Worm (Caenorhabditis elegans) whole organism, L3 larva: Measurements from ENCODE around the gene nhr-112.

Experiments
- R02D3.7 ChIP-seq: fragments of 150-350 bp; optimal IDR thresholded peaks from 2 replicates; lab custom pipeline; 2014; ENCODE audit warnings: missing biosample characterization, missing genetic modification characterization
- ZK546.5 ChIP-seq: sonication (generic microtip); optimal IDR thresholded peaks from 2 replicates; lab custom pipeline; 2017; ENCODE audit warnings: missing biosample characterization, missing genetic modification characterization
- aly-2 ChIP-seq: fragments of 150-350 bp; optimal IDR thresholded peaks from 2 replicates; lab custom pipeline; 2014; ENCODE audit warnings: missing biosample characterization, missing genetic modification characterization
- ama-1 ChIP-seq: fragments of 150-350 bp; optimal IDR thresholded peaks from 2 replicates; lab custom pipeline; 2018
- ceh-16 ChIP-seq: sonication (generic microtip); optimal IDR thresholded peaks from 2 replicates; lab custom pipeline; 2017; ENCODE audit warnings: missing biosample characterization, missing genetic modification characterization
- ceh-9 ChIP-seq: sonication (generic microtip); optimal IDR thresholded peaks from 2 replicates; lab custom pipeline; 2018; ENCODE audit warnings: missing biosample characterization, missing genetic modification characterization
- daf-12 ChIP-seq: fragments of 150-350 bp; optimal IDR thresholded peaks from 2 replicates; lab custom pipeline; 2014; ENCODE audit warnings: missing biosample characterization, missing genetic modification reagents, missing genetic modification characterization
- egl-27 ChIP-seq: sonication (generic microtip); optimal IDR thresholded peaks from 4 replicates; lab custom pipeline; 2017; ENCODE audit warnings: missing biosample characterization, missing genetic modification reagents, missing genetic modification characterization
- egl-5 ChIP-seq: fragments of 150-350 bp; optimal IDR thresholded peaks from 2 replicates; lab custom pipeline; 2017; ENCODE audit warnings: missing biosample characterization, missing genetic modification reagents, missing genetic modification characterization, inconsistent platforms
- elt-1 ChIP-seq: fragments of 150-350 bp; optimal IDR thresholded peaks from 2 replicates; lab custom pipeline; 2014; ENCODE audit warnings: missing biosample characterization, missing genetic modification characterization
- elt-2 ChIP-seq: sonication (generic microtip); optimal IDR thresholded peaks from 2 replicates; lab custom pipeline; 2016; ENCODE audit warnings: missing genetic modification reagents, mild to moderate bottlenecking, missing genetic modification characterization, missing compliant biosample characterization
- elt-3 ChIP-seq, 3 experiments: fragments of 150-350 bp in 1 of 3; sonication (generic microtip) in 2 of 3; optimal IDR thresholded peaks; 2 replicates in 2 of 3; 4 replicates in 1 of 3; lab custom pipeline; 2014 to 2017; ENCODE audit warnings: missing biosample characterization in 3 of 3, missing genetic modification characterization in 3 of 3
- eor-1 ChIP-seq, 2 experiments: fragments of 150-350 bp; optimal IDR thresholded peaks; 2 replicates each; lab custom pipeline; 2014 to 2018; ENCODE audit warnings: missing biosample characterization in 2 of 2, missing genetic modification characterization in 2 of 2
- fkh-2 ChIP-seq: fragments of 150-350 bp; optimal IDR thresholded peaks from 2 replicates; lab custom pipeline; 2014; ENCODE audit warnings: missing biosample characterization, missing genetic modification reagents, missing genetic modification characterization
- fos-1 ChIP-seq: fragments of 150-350 bp; optimal IDR thresholded peaks from 2 replicates; lab custom pipeline; 2014; ENCODE audit warnings: missing biosample characterization, missing genetic modification characterization
- hmg-11 ChIP-seq: sonication (generic microtip); optimal IDR thresholded peaks from 2 replicates; lab custom pipeline; 2016; ENCODE audit warnings: missing genetic modification characterization, missing compliant biosample characterization
- jun-1 ChIP-seq: fragments of 150-350 bp; optimal IDR thresholded peaks from 2 replicates; lab custom pipeline; 2014; ENCODE audit warnings: missing biosample characterization, missing genetic modification reagents, missing genetic modification characterization
- lin-15B ChIP-seq: fragments of 150-350 bp; optimal IDR thresholded peaks from 2 replicates; lab custom pipeline; 2014; ENCODE audit warnings: missing biosample characterization, missing genetic modification characterization
- lin-39 ChIP-seq: fragments of 150-350 bp; optimal IDR thresholded peaks from 2 replicates; lab custom pipeline; 2018; ENCODE audit warnings: missing biosample characterization, missing genetic modification reagents, missing genetic modification characterization
- lsy-12 ChIP-seq: sonication (generic microtip); optimal IDR thresholded peaks from 2 replicates; lab custom pipeline; 2016; ENCODE audit warnings: mild to moderate bottlenecking, missing genetic modification characterization, missing compliant biosample characterization
- mdl-1 ChIP-seq: fragments of 150-350 bp; optimal IDR thresholded peaks from 2 replicates; lab custom pipeline; 2014; ENCODE audit warnings: missing biosample characterization, missing genetic modification characterization
- mml-1 ChIP-seq: fragments of 150-350 bp; sonication (generic microtip); optimal IDR thresholded peaks from 3 replicates; lab custom pipeline; 2014; ENCODE audit warnings: missing biosample characterization, missing genetic modification characterization
- nfya-1 ChIP-seq: sonication (generic microtip); optimal IDR thresholded peaks from 2 replicates; lab custom pipeline; 2017; ENCODE audit warnings: missing genetic modification characterization, mild to moderate bottlenecking, missing compliant biosample characterization, antibody characterized with exemption, moderate library complexity; ENCODE audit not compliant: insufficient read depth
- nhr-11 ChIP-seq: fragments of 150-350 bp; optimal IDR thresholded peaks from 2 replicates; lab custom pipeline; 2014; ENCODE audit warnings: missing biosample characterization, missing genetic modification characterization
- nhr-23 ChIP-seq: fragments of 150-350 bp; optimal IDR thresholded peaks from 2 replicates; lab custom pipeline; 2014; ENCODE audit warnings: missing biosample characterization, missing genetic modification reagents, missing genetic modification characterization
- nhr-25 ChIP-seq: sonication (generic microtip); optimal IDR thresholded peaks from 2 replicates; lab custom pipeline; 2017; ENCODE audit warnings: missing biosample characterization, missing genetic modification characterization
- nhr-43 ChIP-seq: sonication (generic microtip); optimal IDR thresholded peaks from 2 replicates; lab custom pipeline; 2016; ENCODE audit warnings: mild to moderate bottlenecking, missing genetic modification characterization, missing compliant biosample characterization; ENCODE audit not compliant: poor library complexity, severe bottlenecking
- nhr-76 ChIP-seq: fragments of 150-350 bp; sonication (generic microtip); optimal IDR thresholded peaks from 5 replicates; lab custom pipeline; 2014; ENCODE audit warnings: missing biosample characterization, missing genetic modification characterization
- nhr-77 ChIP-seq: fragments of 150-350 bp; optimal IDR thresholded peaks from 2 replicates; lab custom pipeline; 2014; ENCODE audit warnings: missing biosample characterization, missing genetic modification characterization
- pha-4 ChIP-seq: fragments of 150-350 bp; optimal IDR thresholded peaks from 2 replicates; lab custom pipeline; 2014; ENCODE audit warnings: missing biosample characterization, missing genetic modification reagents, missing genetic modification characterization
- pqm-1 ChIP-seq: fragments of 150-350 bp; optimal IDR thresholded peaks from 2 replicates; lab custom pipeline; 2017; ENCODE audit warnings: missing biosample characterization, missing genetic modification characterization, inconsistent platforms
- sea-2 ChIP-seq: fragments of 150-350 bp; sonication (generic microtip); optimal IDR thresholded peaks from 4 replicates; lab custom pipeline; 2014; ENCODE audit warnings: missing biosample characterization, missing genetic modification reagents, missing genetic modification characterization
- snpc-4 ChIP-seq: fragments of 150-350 bp; optimal IDR thresholded peaks from 2 replicates; lab custom pipeline; 2014; ENCODE audit warnings: missing biosample characterization, missing genetic modification characterization
- tbx-2 ChIP-seq: sonication (generic microtip); optimal IDR thresholded peaks from 2 replicates; lab custom pipeline; 2016; ENCODE audit warnings: mild to moderate bottlenecking, missing genetic modification characterization, missing compliant biosample characterization
- unc-39 ChIP-seq: sonication (generic microtip); optimal IDR thresholded peaks from 4 replicates; lab custom pipeline; 2017; ENCODE audit warnings: missing biosample characterization, missing genetic modification characterization
- unc-62 ChIP-seq: fragments of 150-350 bp; sonication (generic microtip); optimal IDR thresholded peaks from 4 replicates; lab custom pipeline; 2014; ENCODE audit warnings: missing biosample characterization, missing genetic modification reagents, missing genetic modification characterization
- ztf-11 ChIP-seq: fragments of 150-350 bp; optimal IDR thresholded peaks from 2 replicates; lab custom pipeline; 2014; ENCODE audit warnings: missing biosample characterization, missing genetic modification characterization

Gene nhr-112

DNA sequence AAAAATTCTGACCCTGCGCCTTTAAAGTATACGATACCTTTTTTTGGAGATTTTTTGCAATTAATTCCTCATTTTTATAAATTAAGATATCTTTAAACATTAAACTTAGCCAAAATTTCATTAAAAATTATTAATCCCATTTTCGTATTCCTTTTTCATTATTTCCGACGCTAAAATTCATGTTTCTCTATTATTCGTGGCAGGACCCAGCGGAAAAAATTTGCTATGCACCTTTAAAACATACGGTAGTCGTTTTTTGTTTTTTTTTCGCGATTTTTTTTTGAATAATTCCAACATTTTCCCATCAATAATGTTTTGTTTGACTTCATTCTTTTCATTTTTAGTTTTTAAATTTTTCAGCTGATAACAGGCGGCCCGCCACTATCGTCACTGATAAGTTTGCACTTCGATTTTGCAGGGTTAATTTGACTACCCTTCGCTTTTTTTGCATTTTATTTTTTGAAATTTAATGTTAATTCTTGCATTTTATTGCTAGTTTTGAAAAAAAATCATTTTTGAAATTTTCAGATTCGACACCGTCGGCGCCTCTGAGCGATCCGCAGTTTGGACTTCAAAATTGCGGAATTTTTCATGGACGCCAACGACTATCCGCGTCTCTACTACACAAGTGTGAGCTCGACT is 23.5 kb upstream of the nhr-112 start, which contains the start of gene dkf-2:
dkf-2 (plus strand) TSS at position 592 of the 642 bp plus-strand sequence.
- TF ChIP-seq mdl-1 (tag; lab: Kevin White, UChicago), result no peak

DNA sequence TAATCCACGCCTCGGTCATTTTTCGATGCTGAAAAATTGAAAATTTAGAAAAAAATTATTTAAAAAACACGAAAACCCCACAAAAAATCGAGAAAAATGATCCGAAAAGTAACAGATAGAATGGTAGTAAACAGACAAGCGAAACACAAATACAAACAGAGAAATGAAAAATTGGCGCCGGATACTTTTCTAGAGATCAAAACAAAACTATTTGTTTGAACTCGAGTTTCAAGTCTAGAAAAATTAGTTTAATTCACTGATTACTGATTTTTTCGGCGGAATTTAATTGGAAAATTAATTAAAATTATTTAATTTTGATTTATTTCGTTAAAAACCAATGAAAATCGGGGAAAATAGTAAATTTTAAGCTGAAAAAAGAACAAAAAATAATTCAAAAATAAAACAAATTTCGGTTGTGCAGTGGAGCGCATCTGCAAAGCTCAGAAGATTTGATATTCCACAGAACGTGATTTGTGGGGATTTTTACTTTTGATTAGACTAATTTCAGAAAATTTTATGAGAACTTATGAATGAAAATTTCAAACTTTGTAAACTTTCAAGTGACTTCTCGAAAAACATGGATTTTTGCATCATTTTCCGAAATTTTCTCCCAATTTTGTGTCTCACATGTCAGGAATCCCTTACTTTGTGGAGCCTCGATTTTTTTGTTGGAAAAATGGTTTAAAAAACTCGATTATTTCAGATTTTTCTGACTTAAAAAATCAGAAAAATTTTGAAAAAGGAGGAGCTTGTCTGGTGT is 22.8 kb upstream of the nhr-112 start, which contains the start of gene gyg-2:
gyg-2 (minus strand) TSS at position 28 of the 760 bp plus-strand sequence.
- no peak for TF ChIP-seq pqm-1 (tag; lab: Kevin White, UChicago)
- TF ChIP-seq nhr-77, result no peak
- TF ChIP-seq sea-2 (GFP tag; lab: Kevin White, UChicago), result no peak
- no peak for TF ChIP-seq ceh-9
- no peak for TF ChIP-seq ama-1 (lab: Kevin White, UChicago)
- no peak for TF ChIP-seq snpc-4 (tag; lab: Kevin White, UChicago)
- no peak for TF ChIP-seq fos-1 (tag; lab: Kevin White, UChicago)
- no peak for TF ChIP-seq R02D3.7
- no peak for TF ChIP-seq jun-1 (tag; lab: Kevin White, UChicago)
- no peak for TF ChIP-seq daf-12 (tag; lab: Kevin White, UChicago)
- no peak for TF ChIP-seq eor-1 (tag; optimal IDR thresholded peaks at IDR 0.05; lab: Kevin White, UChicago)
- TF ChIP-seq egl-27 (tag; lab: Kevin White, UChicago), result no peak
- no peak for TF ChIP-seq lin-15B (tag; lab: Kevin White, UChicago)
- TF ChIP-seq nhr-25 (tag; lab: Kevin White, UChicago), result no peak
- no peak for TF ChIP-seq unc-39 (tag; lab: Kevin White, UChicago)
- TF ChIP-seq ztf-11 (tag; lab: Kevin White, UChicago), result no peak

DNA sequence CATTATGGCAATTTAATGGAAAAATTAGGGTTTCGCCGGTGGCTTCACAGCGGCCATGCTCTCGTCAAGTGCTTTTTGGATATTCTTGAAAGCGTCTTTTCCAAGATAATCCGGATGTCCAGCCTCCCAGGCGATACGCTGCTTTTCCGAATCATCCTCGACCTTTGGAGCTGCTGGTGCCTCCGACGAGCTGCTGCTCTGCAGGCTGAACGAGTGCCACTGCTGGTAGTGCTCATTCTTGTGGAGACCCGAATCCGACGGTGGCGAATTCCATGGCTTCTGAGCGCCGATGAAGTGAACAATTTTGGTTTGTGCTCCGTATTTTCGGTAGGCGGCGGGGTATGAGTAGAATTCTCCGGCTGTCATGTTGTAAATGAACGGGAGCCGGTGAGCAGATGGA is 21.6 kb upstream of the nhr-112 start:
- no peak for TF ChIP-seq elt-3 (tag; optimal IDR thresholded peaks at IDR 0.05; lab: Kevin White, UChicago)
- TF ChIP-seq pha-4 (tag; lab: Kevin White, UChicago), result no peak
- no peak for TF ChIP-seq nhr-77
- TF ChIP-seq egl-27 (tag; lab: Kevin White, UChicago), result no peak
- no peak for TF ChIP-seq nhr-43
- no peak for TF ChIP-seq fos-1 (tag; lab: Kevin White, UChicago)
- no peak for TF ChIP-seq lin-15B (tag; lab: Kevin White, UChicago)
- TF ChIP-seq nhr-76 (tag; lab: Kevin White, UChicago), result no peak
- no peak for TF ChIP-seq elt-2 (tag; lab: Kevin White, UChicago)
- no peak for TF ChIP-seq daf-12 (tag; lab: Kevin White, UChicago)
- no peak for TF ChIP-seq sea-2 (GFP tag; lab: Kevin White, UChicago)
- no peak for TF ChIP-seq lin-39 (tag; lab: Kevin White, UChicago)
- no peak for TF ChIP-seq nhr-11

DNA sequence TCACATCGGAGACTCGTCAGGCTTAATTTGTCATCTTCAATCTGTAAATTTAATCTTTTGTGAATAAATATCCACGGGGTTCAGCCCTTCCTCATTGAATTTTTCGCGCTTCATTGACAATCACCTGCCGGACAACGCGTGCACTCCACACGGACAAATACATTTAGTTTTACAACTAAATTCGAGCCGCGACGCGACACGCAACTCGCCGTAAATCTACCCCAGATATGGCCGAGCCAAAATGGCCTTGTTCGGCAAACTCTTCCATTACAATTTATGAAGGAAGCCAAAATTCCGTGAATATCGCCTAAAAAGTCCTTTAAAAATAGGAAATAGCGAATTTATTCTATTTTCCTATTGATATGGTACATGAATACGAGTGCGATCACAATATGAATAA is 21.1 kb upstream of the nhr-112 start:
- TF ChIP-seq hmg-11 (tag; lab: Kevin White, UChicago), result no peak
- TF ChIP-seq unc-39 (tag; lab: Kevin White, UChicago), result no peak
- TF ChIP-seq sea-2 (GFP tag; lab: Kevin White, UChicago), result no peak
- TF ChIP-seq ama-1 (lab: Kevin White, UChicago), result no peak
- no peak for TF ChIP-seq ZK546.5 (tag; lab: Kevin White, UChicago)
- TF ChIP-seq tbx-2 (tag; lab: Kevin White, UChicago), result no peak
- TF ChIP-seq snpc-4 (tag; lab: Kevin White, UChicago), result no peak
- TF ChIP-seq ceh-9, result no peak
- no peak for TF ChIP-seq elt-2 (tag; lab: Kevin White, UChicago)
- no peak for TF ChIP-seq nhr-23 (tag; lab: Kevin White, UChicago)
- no peak for TF ChIP-seq aly-2 (tag; lab: Kevin White, UChicago)
- no peak for TF ChIP-seq nhr-25 (tag; lab: Kevin White, UChicago)

DNA sequence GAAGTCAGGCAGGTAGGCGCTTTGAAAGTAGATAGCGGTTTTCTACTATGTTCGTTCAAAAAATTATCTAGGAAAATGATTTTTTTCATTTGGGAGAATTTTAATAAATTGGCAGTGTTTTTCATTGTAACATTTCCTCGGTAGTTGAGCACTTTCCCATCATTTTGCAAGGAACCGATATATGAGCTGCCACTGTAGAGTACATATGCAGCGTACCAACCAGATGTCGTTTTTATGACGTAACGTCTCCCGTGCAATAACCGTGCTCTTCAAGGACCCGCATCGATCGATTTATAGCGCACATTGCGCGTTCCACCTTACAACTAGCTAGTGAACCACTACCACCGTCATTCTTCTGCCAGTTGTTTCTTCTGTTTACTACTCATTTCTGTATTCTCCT is 18.5 kb upstream of the nhr-112 start, which contains the start of gene T25E12.6:
T25E12.6 (plus strand) TSS at position 301 of the 400 bp plus-strand sequence.
- no peak for TF ChIP-seq hmg-11 (tag; lab: Kevin White, UChicago)
- TF ChIP-seq nhr-23 (tag; lab: Kevin White, UChicago), result no peak
- TF ChIP-seq mml-1 (tag; lab: Kevin White, UChicago), result no peak
- no peak for TF ChIP-seq egl-5
- TF ChIP-seq ceh-16 (tag; lab: Kevin White, UChicago), result no peak
- TF ChIP-seq unc-62 (GFP tag; lab: Kevin White, UChicago), result no peak
- TF ChIP-seq nfya-1 (tag; lab: Kevin White, UChicago), result no peak
- no peak for TF ChIP-seq nhr-25 (tag; lab: Kevin White, UChicago)
- no peak for TF ChIP-seq lsy-12
- no peak for TF ChIP-seq jun-1 (tag; lab: Kevin White, UChicago)
- no peak for TF ChIP-seq elt-1 (tag; lab: Kevin White, UChicago)
- no peak for TF ChIP-seq fkh-2 (tag; lab: Kevin White, UChicago)
- TF ChIP-seq nhr-77, result no peak
- no peak for TF ChIP-seq mdl-1 (tag; lab: Kevin White, UChicago)
